Fruit fly (Drosophila melanogaster): Measurements from ENCODE around the gene CG14323.

The CG14323 gene

dm6 chr3R:17670857-17671336 lies 49.0 kb upstream of the CG14323 start, which contains the start of the genes CG7523 and Mps1 (continued):
- TF ChIP-seq insv (GFP tag; optimal IDR thresholded peaks at IDR 0.05) (peak in 1 of 2 experiments; percentile 21), H2.0 (GFP tag; IDR thresholded peaks at IDR 0.05) (no peak)

- TF ChIP-seq Sin3A (optimal IDR thresholded peaks at IDR 0.05) (peak; percentile 36), CG1647 (GFP tag; optimal IDR thresholded peaks at IDR 0.05) (no peak), CG5245 (GFP tag; optimal IDR thresholded peaks at IDR 0.05) (no peak), CG7987 (GFP tag; optimal IDR thresholded peaks at IDR 0.05) (no peak), chn (GFP tag; optimal IDR thresholded peaks at IDR 0.05) (no peak), stc (GFP tag; IDR thresholded peaks at IDR 0.05) (no peak), Vsx1 (GFP tag; optimal IDR thresholded peaks at IDR 0.05) (no peak), chm (GFP tag; IDR thresholded peaks at IDR 0.05) (0 out of 2 replicates have a peak, but pooled peaks have one; percentile 17), bcd (GFP tag; optimal IDR thresholded peaks at IDR 0.05) (no peak), CG14965 (GFP tag; optimal IDR thresholded peaks at IDR 0.05; ENCODE audit: borderline replicate concordance) (no peak), CG15073 (GFP tag; optimal IDR thresholded peaks at IDR 0.05) (no peak), inv (GFP tag; IDR thresholded peaks at IDR 0.05; ENCODE audit: partially characterized antibody) (no peak), CoRest (tag; optimal IDR thresholded peaks at IDR 0.05) (no peak), CG30020 (tag; optimal IDR thresholded peaks at IDR 0.05) (no peak), luna (GFP tag; optimal IDR thresholded peaks at IDR 0.05) (no peak), CG34422 (GFP tag; IDR thresholded peaks at IDR 0.05) (peak; percentile 79; the same call in 1 of the 3 replicates), ab (GFP tag; optimal IDR thresholded peaks at IDR 0.05) (no peak), Scr (GFP tag; IDR thresholded peaks at IDR 0.05; ENCODE audit: partially characterized antibody) (no peak; the same call in 1 of the 2 replicates), Med (GFP tag) (peak; percentile 80), zfh2 (GFP tag; optimal IDR thresholded peaks at IDR 0.05) (no peak), Antp (GFP tag; optimal IDR thresholded peaks at IDR 0.05) (no peak), kni (GFP tag; optimal IDR thresholded peaks at IDR 0.05) (peak; percentile 23), wek (GFP tag; optimal IDR thresholded peaks at IDR 0.05) (no peak), ssp (GFP tag; IDR thresholded peaks at IDR 0.05) (no peak), Neu2 (GFP tag; optimal IDR thresholded peaks at IDR 0.05; ENCODE audit: borderline replicate concordance) (no peak), CG14710 (tag; optimal IDR thresholded peaks at IDR 0.05) (no peak), CG8290 (GFP tag; optimal IDR thresholded peaks at IDR 0.05) (no peak), CG8290 (tag; optimal IDR thresholded peaks at IDR 0.05) (no peak), CG6175 (GFP tag; IDR thresholded peaks at IDR 0.05) (no peak), CG2120 (GFP tag; optimal IDR thresholded peaks at IDR 0.05) (peak; percentile 17), CG8924 (tag; optimal IDR thresholded peaks at IDR 0.05) (no peak), CG32767 (GFP tag; IDR thresholded peaks at IDR 0.05) (no peak), nerfin-1 (tag; optimal IDR thresholded peaks at IDR 0.05) (peak; percentile 16), yki (optimal IDR thresholded peaks at IDR 0.05) (no peak), Hr39 (optimal IDR thresholded peaks at IDR 0.05) (no peak), gem (tag; optimal IDR thresholded peaks at IDR 0.05) (no peak), C15 (GFP tag; IDR thresholded peaks at IDR 0.05) (no peak), CG7271 (tag; optimal IDR thresholded peaks at IDR 0.05) (no peak), Oaz (GFP tag; IDR thresholded peaks at IDR 0.05) (no peak), Hmr (GFP tag; optimal IDR thresholded peaks at IDR 0.05) (no peak), Ravus (GFP tag; IDR thresholded peaks at IDR 0.05) (no peak), HHEX (GFP tag; optimal IDR thresholded peaks at IDR 0.05) (no peak), sens (GFP tag) (peak; percentile 5), psq (GFP tag; optimal IDR thresholded peaks at IDR 0.05) (no peak), zen (tag; optimal IDR thresholded peaks at IDR 0.05) (no peak), ken (GFP tag; IDR thresholded peaks at IDR 0.05) (no peak), Doc2 (GFP tag; IDR thresholded peaks at IDR 0.05) (no peak), CG17359 (tag; optimal IDR thresholded peaks at IDR 0.05) (no peak)
Measured at dm6 chr3R:17670202-17670856, 48.4 kb upstream of the CG14323 start.

Data from whole organism, embryonic.